Fruit fly (Drosophila melanogaster): Measurements from ENCODE around the gene CG4199.

Gene CG4199

dm6 chrX:2080367-2080927 lies 7.2 kb upstream of the CG4199 start, which contains the start of the genes CG16903 and Unc-76 (continued):
- TF ChIP-seq NFAT (GFP tag; IDR thresholded peaks at IDR 0.05) (peak; percentile 24; the same call in 1 of the 2 replicates), Dref (GFP tag; IDR thresholded peaks at IDR 0.05) (peak; percentile 79), CG14050 (GFP tag; IDR thresholded peaks at IDR 0.05) (no peak), CG9817 (tag; optimal IDR thresholded peaks at IDR 0.05) (peak; percentile 19), CG10979 (tag; optimal IDR thresholded peaks at IDR 0.05) (peak; percentile 18), CG11456 (GFP tag; IDR thresholded peaks at IDR 0.05) (0 out of 3 replicates have a peak, but pooled peaks have one; percentile 20), Xrp1 (GFP tag; IDR thresholded peaks at IDR 0.05) (0 out of 2 replicates have a peak, but pooled peaks have one; percentile 15), CG32767 (GFP tag; IDR thresholded peaks at IDR 0.05) (no peak), Dip3 (GFP tag; optimal IDR thresholded peaks at IDR 0.05) (peak; percentile 47), CG6175 (GFP tag; IDR thresholded peaks at IDR 0.05) (no peak), CrebB (tag; optimal IDR thresholded peaks at IDR 0.05) (peak; percentile 57), Vsx1 (GFP tag; optimal IDR thresholded peaks at IDR 0.05) (no peak), stc (GFP tag; IDR thresholded peaks at IDR 0.05) (no peak), ftz-f1 (GFP tag; optimal IDR thresholded peaks at IDR 0.05) (peak; percentile 70), inv (GFP tag; IDR thresholded peaks at IDR 0.05; ENCODE audit: partially characterized antibody) (peak; percentile 26; the same call in 1 of the 2 replicates)

- TF ChIP-seq CG18599 (GFP tag; optimal IDR thresholded peaks at IDR 0.05) (no peak), CG4328 (GFP tag; optimal IDR thresholded peaks at IDR 0.05) (no peak), CG1233 (GFP tag; optimal IDR thresholded peaks at IDR 0.05) (no peak), crol (GFP tag; IDR thresholded peaks at IDR 0.05) (0 out of 2 replicates have a peak, but pooled peaks have one; percentile 19), CG34422 (GFP tag; IDR thresholded peaks at IDR 0.05) (no peak), eve (GFP tag; optimal IDR thresholded peaks at IDR 0.05) (no peak), al (GFP tag; IDR thresholded peaks at IDR 0.05) (no peak), CG14014 (GFP tag; IDR thresholded peaks at IDR 0.05) (no peak), Dref (GFP tag; IDR thresholded peaks at IDR 0.05) (no peak), Med (GFP tag) (peak; percentile 17), CG9609 (GFP tag; optimal IDR thresholded peaks at IDR 0.05) (no peak), CG12659 (GFP tag; optimal IDR thresholded peaks at IDR 0.05) (no peak), CG14860 (GFP tag; IDR thresholded peaks at IDR 0.05; ENCODE audit: partially characterized antibody) (no peak), aop (GFP tag; IDR thresholded peaks at IDR 0.05) (no peak), CG15696 (tag; optimal IDR thresholded peaks at IDR 0.05) (no peak), her (GFP tag; optimal IDR thresholded peaks at IDR 0.05) (no peak), Asciz (GFP tag; optimal IDR thresholded peaks at IDR 0.05) (no peak), CG6813 (GFP tag; optimal IDR thresholded peaks at IDR 0.05) (no peak), inv (GFP tag; IDR thresholded peaks at IDR 0.05; ENCODE audit: partially characterized antibody) (no peak), ssp (GFP tag; IDR thresholded peaks at IDR 0.05) (no peak), Hsf (GFP tag; optimal IDR thresholded peaks at IDR 0.05) (no peak), CG4424 (GFP tag; optimal IDR thresholded peaks at IDR 0.05) (no peak), Ada2b (GFP tag; IDR thresholded peaks at IDR 0.05) (no peak), E2f2 (GFP tag; IDR thresholded peaks at IDR 0.05) (peak; percentile 83), CG15514 (GFP tag; optimal IDR thresholded peaks at IDR 0.05) (peak; percentile 7), CG2116 (GFP tag; optimal IDR thresholded peaks at IDR 0.05) (no peak), kay (GFP tag; optimal IDR thresholded peaks at IDR 0.05) (peak; percentile 49), CG2712 (tag; optimal IDR thresholded peaks at IDR 0.05) (no peak), bsh (GFP tag; optimal IDR thresholded peaks at IDR 0.05) (no peak), Camta (GFP tag; optimal IDR thresholded peaks at IDR 0.05) (no peak), Scr (GFP tag; IDR thresholded peaks at IDR 0.05; ENCODE audit: partially characterized antibody) (no peak), az2 (GFP tag; optimal IDR thresholded peaks at IDR 0.05) (no peak), gcm2 (GFP tag; optimal IDR thresholded peaks at IDR 0.05) (no peak), dm (GFP tag; optimal IDR thresholded peaks at IDR 0.05) (no peak)
These were observed 3.4 kb upstream of the CG4199 start, which contains the start of gene CG4025 for dm6 chrX:2076412-2077357. TSS of gene CG4025 (plus strand) at chrX:2076966.

Measured in whole organism, embryonic.